In genomic region chr3L:21058651-21059050, dm6 we compare ENCODE assay signal across 5 fruit fly cellular contexts.
A peak's percentile ranks its signal among the peaks of the same experiment; 100 is the strongest.
TF ChIP-seq lines count a peak whose summit lies in the region.

No protein-coding gene starts in this region.

TF ChIP-seq in whole organism, adult, 20 proteins besides CTCF, POLR2A, EP300 and RAD21 (continued from another document):
- TF ChIP-seq CG14711 (tag; optimal IDR thresholded peaks at IDR 0.05; lab: Kevin White, UChicago): no peak
- TF ChIP-seq CG1620 (GFP tag; optimal IDR thresholded peaks at IDR 0.05; lab: Kevin White, UChicago): peak; percentile 27

TF ChIP-seq in whole organism, embryonic, 481 proteins besides CTCF, POLR2A, EP300 and RAD21 (continued from another document and continues in another):
- TF ChIP-seq pnt (GFP tag; optimal IDR thresholded peaks at IDR 0.05; lab: Kevin White, UChicago): no peak
- TF ChIP-seq sd (tag; optimal IDR thresholded peaks at IDR 0.05; lab: Kevin White, UChicago): peak; percentile 23
- TF ChIP-seq CG3163 (GFP tag; optimal IDR thresholded peaks at IDR 0.05; lab: Kevin White, UChicago): peak; percentile 55
- no peak for TF ChIP-seq usp (GFP tag; optimal IDR thresholded peaks at IDR 0.05; lab: Kevin White, UChicago)
- TF ChIP-seq nom (GFP tag; optimal IDR thresholded peaks at IDR 0.05; lab: Kevin White, UChicago): peak; percentile 33
- TF ChIP-seq abd-A (tag; optimal IDR thresholded peaks at IDR 0.05; lab: Kevin White, UChicago): peak; percentile 31
- TF ChIP-seq Trl (optimal IDR thresholded peaks at IDR 0.05; lab: Kevin White, UChicago): peak; percentile 74 to 75
- peak; percentile 30 for TF ChIP-seq Trl (GFP tag; optimal IDR thresholded peaks at IDR 0.05; lab: Kevin White, UChicago)
- no peak for TF ChIP-seq CG8281 (tag; optimal IDR thresholded peaks at IDR 0.05; lab: Kevin White, UChicago)
- TF ChIP-seq CG2129 (GFP tag; IDR thresholded peaks at IDR 0.05; lab: Robert Waterston, UW; ENCODE audit: partially characterized antibody): no peak
- TF ChIP-seq CG11398 (GFP tag; optimal IDR thresholded peaks at IDR 0.05; lab: Kevin White, UChicago): peak; percentile 21
- TF ChIP-seq kni (GFP tag; optimal IDR thresholded peaks at IDR 0.05; lab: Kevin White, UChicago): peak; percentile 10
- TF ChIP-seq tna (GFP tag; IDR thresholded peaks at IDR 0.05; lab: Robert Waterston, UW; ENCODE audit: partially characterized antibody): peak; percentile 14; the same call in 1 of the 2 replicates
- no peak for TF ChIP-seq CG17802 (tag; optimal IDR thresholded peaks at IDR 0.05; lab: Kevin White, UChicago)
- peak; percentile 6 for TF ChIP-seq CG2678 (tag; optimal IDR thresholded peaks at IDR 0.05; lab: Kevin White, UChicago)
- no peak for TF ChIP-seq CG18619 (GFP tag; optimal IDR thresholded peaks at IDR 0.05; lab: Kevin White, UChicago)
- TF ChIP-seq Awh (GFP tag; IDR thresholded peaks at IDR 0.05; lab: Robert Waterston, UW): peak; percentile 53; the same call in 1 of the 2 replicates
- TF ChIP-seq HmgZ (tag; optimal IDR thresholded peaks at IDR 0.05; lab: Kevin White, UChicago): peak; percentile 37
- TF ChIP-seq cato (GFP tag; optimal IDR thresholded peaks at IDR 0.05; lab: Kevin White, UChicago; ENCODE audit: borderline replicate concordance): no peak
- peak; percentile 38; the same call in 1 of the 2 replicates for TF ChIP-seq chm (GFP tag; IDR thresholded peaks at IDR 0.05; lab: Robert Waterston, UW)
- TF ChIP-seq vvl (GFP tag; IDR thresholded peaks at IDR 0.05; lab: Robert Waterston, UW): peak; percentile 62; the same call in 1 of the 2 replicates
- no peak for TF ChIP-seq CG30403 (GFP tag; optimal IDR thresholded peaks at IDR 0.05; lab: Kevin White, UChicago)
- peak; percentile 55; the same call in 1 of the 3 replicates for TF ChIP-seq CG2199 (GFP tag; IDR thresholded peaks at IDR 0.05; lab: Robert Waterston, UW)
- peak; percentile 30; the same call in 1 of the 2 replicates for TF ChIP-seq ato (GFP tag; IDR thresholded peaks at IDR 0.05; lab: Robert Waterston, UW; ENCODE audit: partially characterized antibody)
- peak in 1 of 2 experiments; percentile 52 for TF ChIP-seq Eip74EF (GFP tag; optimal IDR thresholded peaks at IDR 0.05; lab: Kevin White, UChicago)
- peak; percentile 90 for TF ChIP-seq Med (GFP tag; lab: Kevin White, UChicago)
- peak; percentile 30 for TF ChIP-seq BtbVII (GFP tag; optimal IDR thresholded peaks at IDR 0.05; lab: Kevin White, UChicago)
- no peak for TF ChIP-seq CG9609 (GFP tag; optimal IDR thresholded peaks at IDR 0.05; lab: Kevin White, UChicago)
- TF ChIP-seq pan (optimal IDR thresholded peaks at IDR 0.05; lab: Kevin White, UChicago): no peak
- peak in 1 of 2 experiments; percentile 37 for TF ChIP-seq pan (GFP tag; optimal IDR thresholded peaks at IDR 0.05 in 1 of 2, IDR thresholded peaks at IDR 0.05 in 1 of 2)

TF ChIP-seq in whole organism, prepupa, 60 proteins besides CTCF, POLR2A, EP300 and RAD21 (continued from another document):
- TF ChIP-seq esn (GFP tag; optimal IDR thresholded peaks at IDR 0.05; lab: Kevin White, UChicago) (peak; percentile 17), vri (GFP tag; optimal IDR thresholded peaks at IDR 0.05; lab: Kevin White, UChicago) (peak; percentile 81), CG9139 (GFP tag; optimal IDR thresholded peaks at IDR 0.05; lab: Kevin White, UChicago) (no peak), CG15336 (GFP tag; IDR thresholded peaks at IDR 0.05; lab: Robert Waterston, UW) (no peak), Sox102F (GFP tag; optimal IDR thresholded peaks at IDR 0.05; lab: Kevin White, UChicago) (peak; percentile 52), CG6276 (GFP tag; optimal IDR thresholded peaks at IDR 0.05; lab: Kevin White, UChicago) (no peak), Met (GFP tag; optimal IDR thresholded peaks at IDR 0.05; lab: Kevin White, UChicago) (peak; percentile 23), Gug (GFP tag; IDR thresholded peaks at IDR 0.05; lab: Robert Waterston, UW) (no peak), ss (GFP tag; optimal IDR thresholded peaks at IDR 0.05; lab: Kevin White, UChicago) (peak; percentile 45 to 57), acj6 (GFP tag; optimal IDR thresholded peaks at IDR 0.05; lab: Kevin White, UChicago) (no peak), CG7368 (GFP tag; optimal IDR thresholded peaks at IDR 0.05; lab: Kevin White, UChicago) (peak; percentile 35), CG4318 (GFP tag; optimal IDR thresholded peaks at IDR 0.05; lab: Kevin White, UChicago) (no peak)

TF ChIP-seq in whole organism, pupa, 21 proteins besides CTCF, POLR2A, EP300 and RAD21 (continued from another document):
- no peak for TF ChIP-seq D1 (tag; optimal IDR thresholded peaks at IDR 0.05; lab: Kevin White, UChicago)

TF ChIP-seq in whole organism, wandering third instar larva, 38 proteins besides CTCF, POLR2A, EP300 and RAD21 (continued from another document):
- TF ChIP-seq Abd-B (GFP tag; optimal IDR thresholded peaks at IDR 0.05; lab: Kevin White, UChicago): no peak
- peak; percentile 24 for TF ChIP-seq br (GFP tag; optimal IDR thresholded peaks at IDR 0.05; lab: Kevin White, UChicago)
- TF ChIP-seq dmrt93B (GFP tag; optimal IDR thresholded peaks at IDR 0.05; lab: Kevin White, UChicago): no peak
- TF ChIP-seq Dfd (GFP tag; optimal IDR thresholded peaks at IDR 0.05; lab: Kevin White, UChicago): no peak
- TF ChIP-seq h (GFP tag; optimal IDR thresholded peaks at IDR 0.05; lab: Kevin White, UChicago): peak; percentile 72
- TF ChIP-seq Myc (optimal IDR thresholded peaks at IDR 0.05; lab: Kevin White, UChicago): no peak
- TF ChIP-seq dsf (GFP tag; optimal IDR thresholded peaks at IDR 0.05; lab: Kevin White, UChicago; ENCODE audit: borderline replicate concordance): no peak
- peak; percentile 71 for TF ChIP-seq Hr83 (GFP tag; optimal IDR thresholded peaks at IDR 0.05; lab: Kevin White, UChicago; ENCODE audit: poor library complexity, severe bottlenecking)
- TF ChIP-seq Dif (GFP tag; optimal IDR thresholded peaks at IDR 0.05; lab: Kevin White, UChicago; ENCODE audit: partially characterized antibody): peak; percentile 81
- TF ChIP-seq N (GFP tag; optimal IDR thresholded peaks at IDR 0.05; lab: Kevin White, UChicago): peak; percentile 45
- no peak for TF ChIP-seq Jra (GFP tag; optimal IDR thresholded peaks at IDR 0.05; lab: Kevin White, UChicago)
- TF ChIP-seq fru (GFP tag; optimal IDR thresholded peaks at IDR 0.05; lab: Kevin White, UChicago): peak; percentile 75
- TF ChIP-seq usp (GFP tag; optimal IDR thresholded peaks at IDR 0.05; lab: Kevin White, UChicago): no peak
- no peak for TF ChIP-seq Mio (GFP tag; optimal IDR thresholded peaks at IDR 0.05; lab: Kevin White, UChicago)
- no peak for TF ChIP-seq pan (optimal IDR thresholded peaks at IDR 0.05; lab: Kevin White, UChicago)
- peak; percentile 50 for TF ChIP-seq sage (GFP tag; optimal IDR thresholded peaks at IDR 0.05; lab: Kevin White, UChicago)
- TF ChIP-seq OdsH (GFP tag; optimal IDR thresholded peaks at IDR 0.05; lab: Kevin White, UChicago): peak; percentile 48
